Fruit fly (Drosophila melanogaster) whole organism, embryonic: ENCODE data around the gene CG14043.

ENCODE experiments used
- CG10366 ChIP-seq: fragments of 200-800 bp; sonication (Bioruptor generic); IDR thresholded peaks from 2 replicates; pipeline ENCODE4 v1.3.6; 2022; ENCODE audit warnings: missing biosample characterization, missing genetic modification characterization
- CG11560 ChIP-seq: fragments of 200-800 bp; sonication (Bioruptor generic); IDR thresholded peaks from 3 replicates; pipeline ENCODE4 v1.3.6; 2022; ENCODE audit warnings: missing biosample characterization, missing genetic modification characterization
- CG12219 ChIP-seq: fragments of 200-800 bp; sonication (Bioruptor generic); optimal IDR thresholded peaks from 3 replicates; lab custom pipeline; 2018; ENCODE audit warnings: missing biosample characterization, mild to moderate bottlenecking, missing genetic modification characterization
- CG15073 ChIP-seq: fragments of 200-800 bp; sonication (Bioruptor generic); optimal IDR thresholded peaks from 2 replicates; lab custom pipeline; 2016; ENCODE audit warnings: missing biosample characterization, missing genetic modification characterization
- CG1647 ChIP-seq: fragments of 200-800 bp; sonication (Bioruptor generic); optimal IDR thresholded peaks from 3 replicates; lab custom pipeline; 2016; ENCODE audit warnings: missing biosample characterization, missing genetic modification characterization
- CG31388 ChIP-seq: fragments of 200-800 bp; sonication (Bioruptor generic); optimal IDR thresholded peaks from 2 replicates; lab custom pipeline; 2016; ENCODE audit warnings: missing biosample characterization, missing genetic modification characterization
- CG3847 ChIP-seq: fragments of 200-800 bp; sonication (Bioruptor generic); IDR thresholded peaks from 2 replicates; pipeline ENCODE4 v1.3.6; 2022; ENCODE audit warnings: missing biosample characterization, missing genetic modification characterization
- CG5180 ChIP-seq: fragments of 200-800 bp; sonication (Bioruptor generic); optimal IDR thresholded peaks from 3 replicates; lab custom pipeline; 2017; ENCODE audit warnings: missing biosample characterization, missing genetic modification characterization, mild to moderate bottlenecking, moderate library complexity, missing genetic modification reagents
- Ets65A ChIP-seq: fragments of 200-800 bp; sonication (Bioruptor generic); peaks from one replicate; lab custom pipeline; 2016; ENCODE audit warnings: missing biosample characterization, missing genetic modification characterization
- Xrp1 ChIP-seq: fragments of 200-800 bp; sonication (Bioruptor generic); IDR thresholded peaks from 2 replicates; pipeline ENCODE4 v1.3.6; 2022; ENCODE audit warnings: missing biosample characterization, missing genetic modification characterization
- gro ChIP-seq: fragments of 200-800 bp; sonication (Bioruptor generic); optimal IDR thresholded peaks from 2 replicates; lab custom pipeline; 2016; ENCODE audit warnings: missing biosample characterization, missing genetic modification characterization
- her ChIP-seq: fragments of 200-800 bp; sonication (Bioruptor generic); optimal IDR thresholded peaks from 2 replicates; lab custom pipeline; 2016; ENCODE audit warnings: missing biosample characterization, missing genetic modification characterization
- jumu ChIP-seq: fragments of 200-800 bp; sonication (Bioruptor generic); optimal IDR thresholded peaks from 3 replicates; lab custom pipeline; 2016; ENCODE audit warnings: missing biosample characterization, missing genetic modification characterization
- kay ChIP-seq: fragments of 200-800 bp; sonication (Bioruptor generic); optimal IDR thresholded peaks from 2 replicates; lab custom pipeline; 2016; ENCODE audit warnings: missing biosample characterization, missing genetic modification characterization
- sens ChIP-seq: fragments of 200-800 bp; sonication (Bioruptor generic); peaks from one replicate; lab custom pipeline; 2016; ENCODE audit warnings: missing biosample characterization, missing genetic modification characterization
- sna ChIP-seq: fragments of 200-800 bp; sonication (Bioruptor generic); IDR thresholded peaks from 2 replicates; pipeline ENCODE4 v1.3.6; 2022; ENCODE audit warnings: missing biosample characterization, missing genetic modification characterization; ENCODE audit not compliant: partially characterized antibody
- trem ChIP-seq: fragments of 200-800 bp; optimal IDR thresholded peaks from 3 replicates; lab custom pipeline; 2019; ENCODE audit warnings: missing biosample characterization, mild to moderate bottlenecking, missing genetic modification characterization, moderate library complexity
- twi ChIP-seq: fragments of 200-800 bp; optimal IDR thresholded peaks from 2 replicates; lab custom pipeline; 2019; ENCODE audit warnings: missing biosample characterization, mild to moderate bottlenecking, missing genetic modification characterization, moderate library complexity
- yki ChIP-seq: fragments of >200 bp; optimal IDR thresholded peaks from 3 replicates; lab custom pipeline; 2018

Gene CG14043

dm6 chr2L:5010784-5011260 lies 39.3 kb downstream of the CG14043 start, which contains the start of the genes CG31917, Tfb5 and SelT (continued):
- TF ChIP-seq CG3847 (GFP tag; lab: Robert Waterston, UW): peak; percentile 58
- no peak for TF ChIP-seq CG31388 (GFP tag; lab: Kevin White, UChicago)
- TF ChIP-seq yki (lab: Kevin White, UChicago): peak; percentile 52
- TF ChIP-seq Xrp1: peak; percentile 43; the same call in 1 of the 2 replicates
- no peak for TF ChIP-seq CG15073 (GFP tag; lab: Kevin White, UChicago)
- TF ChIP-seq jumu (GFP tag; lab: Kevin White, UChicago): peak; percentile 46
- TF ChIP-seq her (GFP tag; lab: Kevin White, UChicago): peak; percentile 24
- peak; percentile 11 for TF ChIP-seq CG12219
- TF ChIP-seq CG10366 (GFP tag; lab: Robert Waterston, UW): peak; percentile 35; the same call in 1 of the 2 replicates
- no peak for TF ChIP-seq CG11560 (tag; lab: Robert Waterston, UW)
- peak; percentile 13 for TF ChIP-seq kay (GFP tag; lab: Kevin White, UChicago)
- TF ChIP-seq gro (GFP tag; lab: Kevin White, UChicago): peak; percentile 45
- TF ChIP-seq CG5180 (GFP tag; lab: Kevin White, UChicago): no peak

- TF ChIP-seq CG1647 (GFP tag; lab: Kevin White, UChicago): no peak
- TF ChIP-seq sens: peak; percentile 10
Measured at dm6 chr2L:5020479-5020878, 49.0 kb downstream of the CG14043 start.

dm6 chr2L:5022602-5023001 lies 51.1 kb downstream of the CG14043 start:
- peak; percentile 79 for TF ChIP-seq twi (tag; lab: Kevin White, UChicago)
- TF ChIP-seq trem: no peak
- TF ChIP-seq sna (GFP tag; lab: Robert Waterston, UW): no peak
- TF ChIP-seq Ets65A (GFP tag; lab: Kevin White, UChicago): peak; percentile 88
- TF ChIP-seq, all 482 proteins: peak for 2
